Worm (Caenorhabditis elegans): Measurements from ENCODE around the gene atg-16.1.

ce11 chrX:4507122-4507681, 44.9 kb upstream of the atg-16.1 start:
- TF ChIP-seq dao-5 (tag; optimal IDR thresholded peaks at IDR 0.05) (no peak), him-1 (tag; optimal IDR thresholded peaks at IDR 0.05) (no peak), W03F9.2 (tag; optimal IDR thresholded peaks at IDR 0.05) (no peak)

Data from whole organism, L4/young adult.